Fruit fly (Drosophila melanogaster) whole organism, adult: ENCODE data around the gene tacc.

Experiments
- CG11617 ChIP-seq: fragments of 200-800 bp; sonication (Bioruptor generic); optimal IDR thresholded peaks from 2 replicates; lab custom pipeline; 2017; ENCODE audit warnings: mild to moderate bottlenecking, missing biosample characterization, missing genetic modification reagents, missing genetic modification characterization
- CG12768 ChIP-seq: fragments of 200-800 bp; sonication (Bioruptor generic); optimal IDR thresholded peaks from 2 replicates; lab custom pipeline; 2017; ENCODE audit warnings: missing biosample characterization, missing genetic modification characterization, mild to moderate bottlenecking, moderate library complexity, missing genetic modification reagents
- CG14711 ChIP-seq: fragments of 200-800 bp; sonication (Bioruptor generic); optimal IDR thresholded peaks from 2 replicates; lab custom pipeline; 2018; ENCODE audit warnings: missing biosample characterization, mild to moderate bottlenecking, missing genetic modification characterization, moderate library complexity
- CG1620 ChIP-seq: fragments of 200-800 bp; sonication (Bioruptor generic); optimal IDR thresholded peaks from 2 replicates; lab custom pipeline; 2016; ENCODE audit warnings: missing biosample characterization, missing genetic modification characterization
- CG33017 ChIP-seq: fragments of 200-800 bp; sonication (Bioruptor generic); optimal IDR thresholded peaks from 2 replicates; lab custom pipeline; 2018; ENCODE audit warnings: missing biosample characterization, mild to moderate bottlenecking, missing genetic modification characterization, moderate library complexity
- CG5204 ChIP-seq: fragments of 200-800 bp; sonication (Bioruptor generic); optimal IDR thresholded peaks from 2 replicates; lab custom pipeline; 2016; ENCODE audit warnings: missing biosample characterization, missing genetic modification characterization
- CG7045 ChIP-seq: fragments of 200-800 bp; sonication (Bioruptor generic); optimal IDR thresholded peaks from 2 replicates; lab custom pipeline; 2017; ENCODE audit warnings: missing biosample characterization, mild to moderate bottlenecking, missing genetic modification characterization
- CG7101 ChIP-seq: fragments of 200-800 bp; sonication (Bioruptor generic); optimal IDR thresholded peaks from 2 replicates; lab custom pipeline; 2018; ENCODE audit warnings: missing biosample characterization, mild to moderate bottlenecking, missing genetic modification characterization, moderate library complexity
- Clk ChIP-seq: fragments of 200-800 bp; sonication (Bioruptor generic); optimal IDR thresholded peaks from 2 replicates; lab custom pipeline; 2017; ENCODE audit warnings: missing biosample characterization, missing genetic modification characterization
- Crg-1 ChIP-seq: fragments of 200-800 bp; sonication (Bioruptor generic); optimal IDR thresholded peaks from 2 replicates; lab custom pipeline; 2016; ENCODE audit warnings: missing biosample characterization, missing genetic modification characterization
- Hr96 ChIP-seq: fragments of 200-800 bp; sonication (Bioruptor generic); optimal IDR thresholded peaks from 2 replicates; lab custom pipeline; 2016; ENCODE audit warnings: missing biosample characterization, missing genetic modification characterization
- Mnt ChIP-seq: fragments of 200-800 bp; sonication (Bioruptor generic); optimal IDR thresholded peaks from 2 replicates; lab custom pipeline; 2016; ENCODE audit warnings: missing biosample characterization, mild to moderate bottlenecking, missing genetic modification characterization
- bab1 ChIP-seq: fragments of 200-800 bp; sonication (Bioruptor generic); optimal IDR thresholded peaks from 3 replicates; lab custom pipeline; 2019; ENCODE audit warnings: missing biosample characterization, mild to moderate bottlenecking, missing genetic modification characterization, moderate library complexity
- cic ChIP-seq: fragments of 200-800 bp; sonication (Bioruptor generic); optimal IDR thresholded peaks from 2 replicates; lab custom pipeline; 2017; ENCODE audit warnings: missing biosample characterization, mild to moderate bottlenecking, missing genetic modification characterization, moderate library complexity
- cnc ChIP-seq, 2 experiments: fragments of >200 bp; optimal IDR thresholded peaks; 2 replicates each; lab custom pipeline; 2017
- kay ChIP-seq: fragments of 200-800 bp; sonication (Bioruptor generic); peaks from one replicate; lab custom pipeline; 2016; ENCODE audit warnings: missing biosample characterization, missing genetic modification characterization, borderline replicate concordance
- ovo ChIP-seq: fragments of 200-800 bp; sonication (Bioruptor generic); optimal IDR thresholded peaks from 2 replicates; lab custom pipeline; 2016; ENCODE audit warnings: missing biosample characterization, missing genetic modification characterization
- pad ChIP-seq: fragments of 200-800 bp; sonication (Bioruptor generic); optimal IDR thresholded peaks from 3 replicates; lab custom pipeline; 2017; ENCODE audit warnings: missing biosample characterization, missing genetic modification characterization, mild to moderate bottlenecking, moderate library complexity, missing genetic modification reagents
- tj ChIP-seq: fragments of 200-800 bp; sonication (Bioruptor generic); optimal IDR thresholded peaks from 3 replicates; lab custom pipeline; 2017; ENCODE audit warnings: missing biosample characterization, mild to moderate bottlenecking, missing genetic modification characterization, moderate library complexity
- toe ChIP-seq: fragments of 200-800 bp; sonication (Bioruptor generic); optimal IDR thresholded peaks from 2 replicates; lab custom pipeline; 2016; ENCODE audit warnings: missing biosample characterization, missing genetic modification characterization

Gene tacc

dm6 chr3R:4739192-4739491 lies 9.7 kb downstream of the tacc start:
- TF ChIP-seq CG33017 (tag; lab: Kevin White, UChicago), result no peak
- TF ChIP-seq pad, result no peak
- no peak for TF ChIP-seq CG12768 (GFP tag; lab: Kevin White, UChicago)
- no peak for TF ChIP-seq CG7045 (GFP tag; lab: Kevin White, UChicago)
- no peak for TF ChIP-seq CG5204 (GFP tag; lab: Kevin White, UChicago)
- no peak for TF ChIP-seq CG1620 (GFP tag; lab: Kevin White, UChicago)
- no peak for TF ChIP-seq Crg-1 (GFP tag; lab: Kevin White, UChicago)
- no peak for TF ChIP-seq Hr96
- no peak for TF ChIP-seq ovo (GFP tag; lab: Kevin White, UChicago)
- no peak for TF ChIP-seq CG14711 (tag; lab: Kevin White, UChicago)
- TF ChIP-seq tj, result no peak
- no peak for TF ChIP-seq cic (GFP tag; lab: Kevin White, UChicago)
- no peak for TF ChIP-seq Clk (GFP tag; lab: Kevin White, UChicago)
- no peak for TF ChIP-seq CG7101
- no peak for TF ChIP-seq Mnt (GFP tag; lab: Kevin White, UChicago)
- no peak for TF ChIP-seq CG11617 (GFP tag; lab: Kevin White, UChicago)
- TF ChIP-seq kay (GFP tag; lab: Kevin White, UChicago), result no peak
- no peak for TF ChIP-seq cnc (optimal IDR thresholded peaks at IDR 0.05; lab: Kevin White, UChicago)
- TF ChIP-seq toe (GFP tag; lab: Kevin White, UChicago), result no peak

- TF ChIP-seq CG7101 (no peak), CG1620 (GFP tag; lab: Kevin White, UChicago) (no peak), CG33017 (tag; lab: Kevin White, UChicago) (no peak), Hr96 (no peak), kay (GFP tag; lab: Kevin White, UChicago) (peak; percentile 15), ovo (GFP tag; lab: Kevin White, UChicago) (no peak), Mnt (GFP tag; lab: Kevin White, UChicago) (no peak), CG14711 (tag; lab: Kevin White, UChicago) (no peak), CG5204 (GFP tag; lab: Kevin White, UChicago) (peak; percentile 0), bab1 (GFP tag; lab: Kevin White, UChicago) (no peak)
Measured at dm6 chr3R:4738494-4739191, 10.2 kb downstream of the tacc start.

- no peak for TF ChIP-seq CG12768 (GFP tag; lab: Kevin White, UChicago)
- no peak for TF ChIP-seq CG11617 (GFP tag; lab: Kevin White, UChicago)
- TF ChIP-seq Clk (GFP tag; lab: Kevin White, UChicago), result no peak
- no peak for TF ChIP-seq Crg-1 (GFP tag; lab: Kevin White, UChicago)
- TF ChIP-seq toe (GFP tag; lab: Kevin White, UChicago), result no peak
- no peak for TF ChIP-seq cnc (optimal IDR thresholded peaks at IDR 0.05; lab: Kevin White, UChicago)
- no peak for TF ChIP-seq CG7045 (GFP tag; lab: Kevin White, UChicago)
Measured at dm6 chr3R:4731828-4732657, 16.8 kb downstream of the tacc start, which contains the start of gene Nep2. Nep2 (minus strand) TSS chr3R:4731878.

dm6 chr3R:4731006-4731405 lies 17.9 kb downstream of the tacc start:
- TF ChIP-seq toe (GFP tag; lab: Kevin White, UChicago), result no peak
- TF ChIP-seq CG12768 (GFP tag; lab: Kevin White, UChicago), result no peak
- no peak for TF ChIP-seq CG5204 (GFP tag; lab: Kevin White, UChicago)
- TF ChIP-seq CG33017 (tag; lab: Kevin White, UChicago), result no peak
- no peak for TF ChIP-seq cnc (optimal IDR thresholded peaks at IDR 0.05; lab: Kevin White, UChicago)
- no peak for TF ChIP-seq CG7101
- no peak for TF ChIP-seq CG1620 (GFP tag; lab: Kevin White, UChicago)
- no peak for TF ChIP-seq pad

- peak; percentile 65 for TF ChIP-seq tj
- no peak for TF ChIP-seq CG5204 (GFP tag; lab: Kevin White, UChicago)
- TF ChIP-seq Crg-1 (GFP tag; lab: Kevin White, UChicago), result no peak
- no peak for TF ChIP-seq CG14711 (tag; lab: Kevin White, UChicago)
Measured at dm6 chr3R:4728448-4728847, 20.4 kb downstream of the tacc start.

dm6 chr3R:4726796-4727195 lies 22.1 kb downstream of the tacc start:
- TF ChIP-seq tj, result no peak

dm6 chr3R:4726294-4726693 lies 22.6 kb downstream of the tacc start:
- TF ChIP-seq Crg-1 (GFP tag; lab: Kevin White, UChicago) (no peak), Mnt (GFP tag; lab: Kevin White, UChicago) (no peak), bab1 (GFP tag; lab: Kevin White, UChicago) (no peak), cic (GFP tag; lab: Kevin White, UChicago) (no peak)
